Fruit fly (Drosophila melanogaster) whole organism, prepupa: ENCODE data around the gene mu2.

Source experiments
- CG8632 ChIP-seq: fragments of 200-800 bp; sonication (Bioruptor generic); optimal IDR thresholded peaks from 3 replicates; lab custom pipeline; 2016; ENCODE audit warnings: missing biosample characterization, missing genetic modification characterization
- Ets96B ChIP-seq: fragments of 200-800 bp; optimal IDR thresholded peaks from 2 replicates; lab custom pipeline; 2019; ENCODE audit warnings: missing biosample characterization, mild to moderate bottlenecking, missing genetic modification characterization, moderate library complexity
- Gug ChIP-seq: fragments of 200-800 bp; sonication (Bioruptor generic); IDR thresholded peaks from 2 replicates; pipeline ENCODE4 v1.3.6; 2022; ENCODE audit warnings: missing biosample characterization, missing genetic modification characterization
- Lpt ChIP-seq: fragments of 200-800 bp; sonication (Bioruptor generic); optimal IDR thresholded peaks from 3 replicates; lab custom pipeline; 2016; ENCODE audit warnings: missing biosample characterization, missing genetic modification characterization
- dsx ChIP-seq: fragments of 200-800 bp; optimal IDR thresholded peaks from 3 replicates; lab custom pipeline; 2019; ENCODE audit warnings: missing biosample characterization, mild to moderate bottlenecking, missing genetic modification characterization, moderate library complexity; ENCODE audit not compliant: poor library complexity, severe bottlenecking
- fd85E ChIP-seq: fragments of 200-800 bp; sonication (Bioruptor generic); optimal IDR thresholded peaks from 3 replicates; lab custom pipeline; 2016; ENCODE audit warnings: missing biosample characterization, missing genetic modification characterization

DNA sequence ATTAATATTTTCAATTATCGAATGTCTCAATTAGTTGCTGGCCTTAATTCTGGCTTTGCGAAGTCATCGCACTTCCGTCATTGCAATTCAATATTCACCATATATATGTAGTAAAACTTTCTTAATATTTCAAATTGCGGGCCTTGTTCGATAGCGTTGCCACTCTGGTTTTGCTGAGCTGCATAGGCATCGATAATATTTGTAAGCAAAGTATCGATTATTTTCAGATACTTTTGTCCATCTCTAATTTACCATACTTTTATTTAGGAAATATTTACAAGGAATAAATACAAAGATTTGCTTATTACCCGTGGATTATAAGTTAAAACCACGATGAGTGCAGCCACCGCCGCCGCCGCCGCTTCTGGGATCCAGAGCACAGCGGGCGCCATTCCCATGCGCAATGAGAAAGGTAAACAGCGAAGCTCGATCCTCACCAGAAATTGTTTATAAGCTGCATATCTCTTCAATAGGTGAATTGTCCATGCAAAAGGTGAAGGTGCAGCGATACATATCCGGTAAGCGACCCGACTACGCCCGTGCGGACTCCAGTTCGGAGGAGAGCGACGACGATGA, 6.3 kb downstream of the mu2 start, which contains the start of gene Mfap1:
- TF ChIP-seq CG8632 (GFP tag; lab: Kevin White, UChicago), result no peak
- no peak for TF ChIP-seq dsx (GFP tag; lab: Kevin White, UChicago)
- TF ChIP-seq fd85E, result no peak
- no peak for TF ChIP-seq Lpt (GFP tag; lab: Kevin White, UChicago)
- TF ChIP-seq Ets96B, result no peak
- TF ChIP-seq Gug (GFP tag; lab: Robert Waterston, UW), result no peak
